Worm (Caenorhabditis elegans): Measurements from ENCODE around the gene cyp-29A2.

cyp-29A2 gene

DNA sequence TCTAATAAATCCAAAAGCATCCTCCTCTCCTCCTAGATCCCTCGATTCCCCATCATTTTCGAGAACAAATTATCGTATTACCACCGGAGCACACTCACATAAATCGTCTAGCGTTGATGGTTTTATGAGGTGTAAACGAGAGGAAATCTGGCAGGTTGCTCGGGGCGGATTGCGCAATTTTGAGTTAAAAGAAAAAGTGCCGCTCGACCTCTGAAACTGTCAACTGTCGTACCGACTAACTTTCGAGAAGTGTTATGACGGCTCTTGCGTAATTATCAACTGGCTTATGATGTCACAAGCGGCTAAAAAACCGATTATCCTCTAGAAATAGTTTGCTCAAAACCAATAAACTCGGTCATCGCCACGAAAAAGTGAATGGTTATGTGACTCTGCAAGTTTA is 10.9 kb upstream of the cyp-29A2 start:
- TF ChIP-seq ceh-14 (tag; optimal IDR thresholded peaks at IDR 0.05) (no peak), npax-4 (tag; optimal IDR thresholded peaks at IDR 0.05) (no peak), rnt-1 (tag; optimal IDR thresholded peaks at IDR 0.05) (no peak), fax-1 (tag; optimal IDR thresholded peaks at IDR 0.05) (no peak), ceh-19 (GFP tag; optimal IDR thresholded peaks at IDR 0.05) (no peak), sox-2 (GFP tag; IDR thresholded peaks at IDR 0.05) (no peak), odd-2 (tag; optimal IDR thresholded peaks at IDR 0.05) (no peak), hlh-30 (tag; optimal IDR thresholded peaks at IDR 0.05; ENCODE audit: insufficient read depth) (no peak), ceh-45 (GFP tag; IDR thresholded peaks at IDR 0.05) (no peak), nhr-232 (tag; optimal IDR thresholded peaks at IDR 0.05) (no peak), mec-3 (tag; optimal IDR thresholded peaks at IDR 0.05; ENCODE audit: borderline replicate concordance) (no peak), pax-1 (tag; optimal IDR thresholded peaks at IDR 0.05) (no peak), sdc-2 (tag; optimal IDR thresholded peaks at IDR 0.05) (no peak), F13H6.1 (tag; optimal IDR thresholded peaks at IDR 0.05) (no peak), hlh-6 (tag; optimal IDR thresholded peaks at IDR 0.05) (no peak), unc-3 (GFP tag; conservative IDR thresholded peaks at IDR 0.05) (no peak), unc-3 (tag; optimal IDR thresholded peaks at IDR 0.05) (no peak), ceh-6 (GFP tag; optimal IDR thresholded peaks at IDR 0.05) (no peak), K09A11.1 (tag; optimal IDR thresholded peaks at IDR 0.05; ENCODE audit: insufficient read depth) (no peak), K02D7.2 (tag; optimal IDR thresholded peaks at IDR 0.05) (no peak)

DNA sequence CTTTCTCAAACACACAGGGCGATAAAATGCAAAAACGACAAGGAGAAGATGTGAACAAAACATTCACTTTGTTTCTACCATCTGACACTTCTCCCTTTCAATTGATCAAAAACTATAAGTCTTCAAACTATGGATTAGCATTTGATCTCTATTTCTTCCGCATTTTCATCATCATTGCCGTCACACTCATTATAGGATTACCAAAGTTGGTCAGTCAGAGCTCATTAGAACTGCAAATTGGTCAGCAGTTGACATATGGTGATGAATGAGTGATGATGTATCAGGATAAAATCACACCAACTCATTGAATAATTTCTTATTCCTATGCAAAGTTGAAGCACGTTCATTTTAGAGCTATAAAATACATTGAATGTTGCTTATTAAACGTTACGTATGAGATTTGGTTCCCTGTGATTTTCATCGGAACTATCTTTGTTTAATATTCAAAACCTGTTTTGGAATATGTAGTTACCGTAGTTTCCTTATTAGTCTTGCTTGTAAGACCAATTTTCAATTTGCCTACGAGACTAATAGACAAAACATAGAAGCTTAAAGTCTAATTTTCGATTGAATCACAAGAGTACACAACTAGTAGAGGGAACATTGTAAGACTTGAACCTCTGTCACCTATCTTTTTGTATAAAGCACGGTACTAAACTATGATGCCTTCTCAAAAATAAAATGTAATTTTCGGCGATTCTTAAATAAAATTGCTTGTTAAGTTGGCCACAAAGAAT is 7.8 kb upstream of the cyp-29A2 start:
- TF ChIP-seq ceh-6 (GFP tag; optimal IDR thresholded peaks at IDR 0.05) (no peak), sox-2 (GFP tag; IDR thresholded peaks at IDR 0.05) (no peak), pqm-1 (tag; optimal IDR thresholded peaks at IDR 0.05) (no peak), lin-11 (tag; optimal IDR thresholded peaks at IDR 0.05) (no peak), K09A11.1 (tag; optimal IDR thresholded peaks at IDR 0.05; ENCODE audit: insufficient read depth) (no peak), che-1 (tag; optimal IDR thresholded peaks at IDR 0.05) (no peak), pha-2 (tag; optimal IDR thresholded peaks at IDR 0.05) (no peak), tbx-7 (tag; optimal IDR thresholded peaks at IDR 0.05) (no peak), zip-5 (tag; optimal IDR thresholded peaks at IDR 0.05) (no peak), ceh-18 (tag; optimal IDR thresholded peaks at IDR 0.05) (no peak), hlh-30 (tag; optimal IDR thresholded peaks at IDR 0.05; ENCODE audit: insufficient read depth) (no peak), ceh-34 (tag; optimal IDR thresholded peaks at IDR 0.05) (no peak), F13H6.1 (tag; optimal IDR thresholded peaks at IDR 0.05) (no peak), ceh-45 (GFP tag; IDR thresholded peaks at IDR 0.05) (no peak), fkh-10 (GFP tag; optimal IDR thresholded peaks at IDR 0.05) (no peak), K02D7.2 (tag; optimal IDR thresholded peaks at IDR 0.05) (no peak), fkh-6 (tag; optimal IDR thresholded peaks at IDR 0.05) (no peak)

DNA sequence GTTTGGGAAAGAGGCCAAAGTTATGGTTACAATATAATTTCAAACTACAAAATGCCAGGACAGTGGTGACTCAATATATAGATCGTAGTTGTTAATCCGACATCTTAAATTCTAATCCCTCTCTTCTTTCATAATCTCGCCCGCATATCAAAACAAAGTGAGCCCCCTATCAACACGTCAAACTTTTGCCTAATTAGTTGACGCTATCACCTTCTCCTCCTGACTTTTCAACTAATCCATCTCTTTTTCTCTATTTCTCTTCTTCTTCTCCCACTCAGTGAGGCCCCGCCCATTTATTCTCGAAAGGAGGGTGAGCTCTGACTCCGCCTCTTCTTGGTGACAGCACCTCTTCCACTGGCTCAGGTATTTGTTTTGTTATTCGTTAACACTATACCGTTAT is 6.1 kb upstream of the cyp-29A2 start:
- no peak for TF ChIP-seq ceh-2 (tag; optimal IDR thresholded peaks at IDR 0.05)
- no peak for TF ChIP-seq fkh-6 (tag; optimal IDR thresholded peaks at IDR 0.05)
- no peak for TF ChIP-seq pha-4 (tag; optimal IDR thresholded peaks at IDR 0.05)
- TF ChIP-seq ceh-9 (tag; optimal IDR thresholded peaks at IDR 0.05): no peak
- no peak for TF ChIP-seq zip-5 (tag; optimal IDR thresholded peaks at IDR 0.05)
- no peak for TF ChIP-seq T23F11.4 (GFP tag; optimal IDR thresholded peaks at IDR 0.05)

DNA sequence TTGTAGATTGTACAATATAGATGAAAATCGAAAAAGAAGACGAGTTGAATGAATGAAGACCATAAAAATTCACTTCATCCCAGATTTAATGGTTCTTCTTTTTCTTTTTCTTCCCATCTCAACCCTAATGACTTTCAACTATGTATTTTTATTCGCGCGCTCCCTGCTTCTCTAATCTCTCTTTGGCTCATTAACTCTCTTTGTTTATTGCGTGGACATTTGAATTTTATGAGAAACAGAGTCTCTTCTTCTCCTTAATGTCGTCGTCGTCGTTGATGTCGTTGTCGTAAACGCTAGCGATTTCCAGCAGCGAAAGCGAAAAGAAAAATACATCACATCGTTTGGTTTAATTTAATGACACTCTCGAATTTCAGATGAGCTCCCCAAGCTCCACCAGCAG is 2.8 kb upstream of the cyp-29A2 start:
- TF ChIP-seq gmeb-2 (tag; optimal IDR thresholded peaks at IDR 0.05) (no peak), ceh-31 (tag; optimal IDR thresholded peaks at IDR 0.05) (no peak), hlh-6 (tag; optimal IDR thresholded peaks at IDR 0.05) (no peak), lin-11 (tag; optimal IDR thresholded peaks at IDR 0.05) (no peak), ceh-30 (tag; optimal IDR thresholded peaks at IDR 0.05) (no peak), ceh-9 (tag; optimal IDR thresholded peaks at IDR 0.05) (no peak), dmd-4 (tag; optimal IDR thresholded peaks at IDR 0.05; ENCODE audit: borderline replicate concordance) (no peak), eyg-1 (tag; optimal IDR thresholded peaks at IDR 0.05) (no peak), Y22D7AL.16 (tag; optimal IDR thresholded peaks at IDR 0.05) (no peak), fkh-6 (tag; optimal IDR thresholded peaks at IDR 0.05) (no peak), sox-4 (tag; optimal IDR thresholded peaks at IDR 0.05) (no peak), pha-4 (tag; optimal IDR thresholded peaks at IDR 0.05) (no peak), ama-1 (optimal IDR thresholded peaks at IDR 0.05) (no peak)
